Worm (Caenorhabditis elegans) whole organism, L3 larva: ENCODE results near the gene T23F2.5.

ENCODE experiments used
- ZK546.5 ChIP-seq: sonication (generic microtip); optimal IDR thresholded peaks from 2 replicates; lab custom pipeline; 2017; ENCODE audit warnings: missing biosample characterization, missing genetic modification characterization
- aly-2 ChIP-seq: fragments of 150-350 bp; optimal IDR thresholded peaks from 2 replicates; lab custom pipeline; 2014; ENCODE audit warnings: missing biosample characterization, missing genetic modification characterization
- ama-1 ChIP-seq: fragments of 150-350 bp; optimal IDR thresholded peaks from 2 replicates; lab custom pipeline; 2018
- egl-27 ChIP-seq: sonication (generic microtip); optimal IDR thresholded peaks from 4 replicates; lab custom pipeline; 2017; ENCODE audit warnings: missing biosample characterization, missing genetic modification reagents, missing genetic modification characterization
- elt-3 ChIP-seq, 3 experiments: fragments of 150-350 bp in 1 of 3; sonication (generic microtip) in 2 of 3; optimal IDR thresholded peaks; 2 replicates in 2 of 3; 4 replicates in 1 of 3; lab custom pipeline; 2014 to 2017; ENCODE audit warnings: missing biosample characterization in 3 of 3, missing genetic modification characterization in 3 of 3
- jun-1 ChIP-seq: fragments of 150-350 bp; optimal IDR thresholded peaks from 2 replicates; lab custom pipeline; 2014; ENCODE audit warnings: missing biosample characterization, missing genetic modification reagents, missing genetic modification characterization
- nfya-1 ChIP-seq: sonication (generic microtip); optimal IDR thresholded peaks from 2 replicates; lab custom pipeline; 2017; ENCODE audit warnings: missing genetic modification characterization, mild to moderate bottlenecking, missing compliant biosample characterization, antibody characterized with exemption, moderate library complexity; ENCODE audit not compliant: insufficient read depth
- nhr-67 ChIP-seq: fragments of 150-350 bp; optimal IDR thresholded peaks from 2 replicates; lab custom pipeline; 2014; ENCODE audit warnings: missing biosample characterization, missing genetic modification characterization
- sea-2 ChIP-seq: fragments of 150-350 bp; sonication (generic microtip); optimal IDR thresholded peaks from 4 replicates; lab custom pipeline; 2014; ENCODE audit warnings: missing biosample characterization, missing genetic modification reagents, missing genetic modification characterization

DNA sequence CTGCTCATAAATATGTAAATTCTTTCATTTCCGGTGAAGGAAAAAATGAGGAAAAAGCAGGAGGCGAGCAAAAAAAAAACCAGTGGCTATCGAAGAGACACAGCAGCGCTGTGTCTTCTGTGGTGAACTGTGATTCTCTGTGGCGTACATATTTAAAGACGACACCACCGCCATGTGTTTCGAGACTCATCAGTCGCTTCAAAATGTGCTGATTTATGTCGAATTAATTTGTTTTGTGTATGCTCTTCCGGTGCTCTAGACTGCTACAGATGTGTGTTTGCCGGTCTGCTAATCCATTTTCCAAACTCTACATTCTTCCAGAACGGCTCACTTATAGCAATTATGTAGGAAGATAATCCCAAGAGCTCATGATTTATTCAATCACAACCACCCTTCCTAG lies 48.5 kb upstream of the T23F2.5 start:
- no peak for TF ChIP-seq sea-2 (GFP tag; lab: Kevin White, UChicago)
- no peak for TF ChIP-seq nfya-1 (tag; lab: Kevin White, UChicago)
- TF ChIP-seq nhr-67 (tag; lab: Kevin White, UChicago) = no peak
- no peak for TF ChIP-seq jun-1 (tag; lab: Kevin White, UChicago)
- TF ChIP-seq elt-3 (tag; optimal IDR thresholded peaks at IDR 0.05; lab: Kevin White, UChicago) = no peak
- no peak for TF ChIP-seq aly-2
- no peak for TF ChIP-seq ama-1 (lab: Kevin White, UChicago)
- TF ChIP-seq ZK546.5 (tag; lab: Kevin White, UChicago) = no peak
- no peak for TF ChIP-seq egl-27 (tag; lab: Kevin White, UChicago)
